Worm (Caenorhabditis elegans): ENCODE results near the gene ZK1248.19.
A peak's percentile ranks its signal among the peaks of the same experiment; 100 is the strongest.

ZK1248.19 gene

ce11 chrII:5836153-5836719, 3.0 kb downstream of the ZK1248.19 start, which contains the start of gene fzo-1 (continued):
- TF ChIP-seq sox-4 (tag; optimal IDR thresholded peaks at IDR 0.05) = no peak
- TF ChIP-seq mec-3 (tag; optimal IDR thresholded peaks at IDR 0.05; ENCODE audit: borderline replicate concordance) = peak; percentile 40
- no peak for TF ChIP-seq ttx-3 (tag; optimal IDR thresholded peaks at IDR 0.05)
- peak; percentile 86 for TF ChIP-seq lim-6 (tag; optimal IDR thresholded peaks at IDR 0.05)
- TF ChIP-seq pag-3 (tag; optimal IDR thresholded peaks at IDR 0.05; ENCODE audit: borderline replicate concordance) = peak; percentile 75
- TF ChIP-seq dmd-4 (tag; optimal IDR thresholded peaks at IDR 0.05; ENCODE audit: borderline replicate concordance) = peak; percentile 36
- TF ChIP-seq ceh-30 (tag; optimal IDR thresholded peaks at IDR 0.05) = no peak
- TF ChIP-seq fkh-6 (tag; optimal IDR thresholded peaks at IDR 0.05) = peak; percentile 60
- no peak for TF ChIP-seq madf-2 (tag; optimal IDR thresholded peaks at IDR 0.05)
- peak; percentile 16 for TF ChIP-seq npax-4 (tag; optimal IDR thresholded peaks at IDR 0.05)
- TF ChIP-seq ztf-16 (tag; optimal IDR thresholded peaks at IDR 0.05) = peak; percentile 68
- no peak for TF ChIP-seq ceh-45 (GFP tag; IDR thresholded peaks at IDR 0.05)
- peak; percentile 90 for TF ChIP-seq C08G9.2 (tag; optimal IDR thresholded peaks at IDR 0.05)
- TF ChIP-seq dve-1 (tag; optimal IDR thresholded peaks at IDR 0.05) = no peak
- peak; percentile 91 for TF ChIP-seq ref-2 (tag; optimal IDR thresholded peaks at IDR 0.05)
- TF ChIP-seq fax-1 (tag; optimal IDR thresholded peaks at IDR 0.05) = peak; percentile 90
- TF ChIP-seq ceh-19 (GFP tag; optimal IDR thresholded peaks at IDR 0.05) = peak; percentile 39
- peak; percentile 54 for TF ChIP-seq pha-2 (tag; optimal IDR thresholded peaks at IDR 0.05)
- TF ChIP-seq fkh-10 (GFP tag; optimal IDR thresholded peaks at IDR 0.05) = no peak
- no peak for TF ChIP-seq ceh-6 (GFP tag; optimal IDR thresholded peaks at IDR 0.05)
- TF ChIP-seq hlh-13 (GFP tag; optimal IDR thresholded peaks at IDR 0.05) = no peak
- peak; percentile 97 for TF ChIP-seq elt-2 (tag; optimal IDR thresholded peaks at IDR 0.05)
- no peak for TF ChIP-seq unc-3 (GFP tag; conservative IDR thresholded peaks at IDR 0.05)
- peak; percentile 74 for TF ChIP-seq unc-3 (tag; optimal IDR thresholded peaks at IDR 0.05)
- TF ChIP-seq ceh-48 (tag; optimal IDR thresholded peaks at IDR 0.05) = peak; percentile 23

ce11 chrII:5835146-5835545, 4.1 kb downstream of the ZK1248.19 start:
- no peak for TF ChIP-seq pax-1 (tag; optimal IDR thresholded peaks at IDR 0.05)
- TF ChIP-seq ttx-3 (tag; optimal IDR thresholded peaks at IDR 0.05) = no peak
- TF ChIP-seq mec-3 (tag; optimal IDR thresholded peaks at IDR 0.05; ENCODE audit: borderline replicate concordance) = no peak
- no peak for TF ChIP-seq che-1 (tag; optimal IDR thresholded peaks at IDR 0.05)
- TF ChIP-seq ceh-24 (tag; optimal IDR thresholded peaks at IDR 0.05) = no peak

ce11 chrII:5833136-5833535, 6.1 kb downstream of the ZK1248.19 start, which contains the start of gene gtap-1:
Gene gtap-1, minus strand, starts transcription at chrII:5833236.
- TF ChIP-seq tbx-7 (tag; optimal IDR thresholded peaks at IDR 0.05) (no peak), syd-9 (tag; optimal IDR thresholded peaks at IDR 0.05) (no peak), sox-4 (tag; optimal IDR thresholded peaks at IDR 0.05) (no peak), rnt-1 (tag; optimal IDR thresholded peaks at IDR 0.05) (no peak), hlh-8 (tag; optimal IDR thresholded peaks at IDR 0.05) (no peak), fkh-6 (tag; optimal IDR thresholded peaks at IDR 0.05) (no peak), nhr-11 (tag; optimal IDR thresholded peaks at IDR 0.05) (no peak), ceh-2 (tag; optimal IDR thresholded peaks at IDR 0.05) (no peak), unc-3 (GFP tag; conservative IDR thresholded peaks at IDR 0.05) (no peak), unc-3 (tag; optimal IDR thresholded peaks at IDR 0.05) (no peak), gmeb-2 (tag; optimal IDR thresholded peaks at IDR 0.05) (no peak)

- TF ChIP-seq madf-2 (tag; optimal IDR thresholded peaks at IDR 0.05) = no peak
- no peak for TF ChIP-seq ama-1 (optimal IDR thresholded peaks at IDR 0.05)
- no peak for TF ChIP-seq npax-4 (tag; optimal IDR thresholded peaks at IDR 0.05)
- TF ChIP-seq ets-4 (tag; optimal IDR thresholded peaks at IDR 0.05) = no peak
- TF ChIP-seq ceh-14 (tag; optimal IDR thresholded peaks at IDR 0.05) = no peak
- TF ChIP-seq ceh-6 (GFP tag; optimal IDR thresholded peaks at IDR 0.05) = no peak
- TF ChIP-seq hlh-6 (tag; optimal IDR thresholded peaks at IDR 0.05) = no peak
- no peak for TF ChIP-seq dve-1 (tag; optimal IDR thresholded peaks at IDR 0.05)
- TF ChIP-seq tbx-7 (tag; optimal IDR thresholded peaks at IDR 0.05) = no peak
- TF ChIP-seq syd-9 (tag; optimal IDR thresholded peaks at IDR 0.05) = no peak
- TF ChIP-seq ceh-30 (tag; optimal IDR thresholded peaks at IDR 0.05) = no peak
- no peak for TF ChIP-seq fax-1 (tag; optimal IDR thresholded peaks at IDR 0.05)
- no peak for TF ChIP-seq ttx-3 (tag; optimal IDR thresholded peaks at IDR 0.05)
- no peak for TF ChIP-seq pag-3 (tag; optimal IDR thresholded peaks at IDR 0.05; ENCODE audit: borderline replicate concordance)
- TF ChIP-seq ahr-1 (tag; optimal IDR thresholded peaks at IDR 0.05) = no peak
- TF ChIP-seq K09A11.1 (tag; optimal IDR thresholded peaks at IDR 0.05; ENCODE audit: insufficient read depth) = no peak
Observed at ce11 chrII:5831373-5831772, 7.8 kb downstream of the ZK1248.19 start.

Measured in whole organism, late embryonic.